Worm (Caenorhabditis elegans) whole organism, midembryonic: ENCODE measurements around the gene tsp-3.

Source experiments
- cog-1 ChIP-seq: sonication (generic microtip); optimal IDR thresholded peaks from 2 replicates; lab custom pipeline; 2016; ENCODE audit warnings: missing genetic modification characterization, missing compliant biosample characterization
- klf-2 ChIP-seq: fragments of 200-800 bp; sonication (Bioruptor generic); conservative IDR thresholded peaks from 2 replicates; pipeline ENCODE4 v1.3.6; 2022; ENCODE audit warnings: missing genetic modification reagents, missing genetic modification characterization, missing compliant biosample characterization
- med-1 ChIP-seq: sonication (generic microtip); optimal IDR thresholded peaks from 2 replicates; lab custom pipeline; 2017; ENCODE audit warnings: missing genetic modification characterization, mild to moderate bottlenecking, missing compliant biosample characterization, antibody characterized with exemption, missing genetic modification reagents; ENCODE audit not compliant: insufficient read depth
- ztf-29 ChIP-seq: fragments of 200-800 bp; sonication (Bioruptor generic); IDR thresholded peaks from 2 replicates; pipeline ENCODE4 v1.3.6; 2022; ENCODE audit warnings: missing genetic modification reagents, missing genetic modification characterization, missing compliant biosample characterization

ce11 chrIII:13173687-13174086 is 38.8 kb upstream of the tsp-3 start:
- no peak for TF ChIP-seq med-1 (GFP tag; lab: Kevin White, UChicago)
- TF ChIP-seq cog-1 (tag; lab: Kevin White, UChicago), result no peak
- TF ChIP-seq ztf-29 (GFP tag; lab: Robert Waterston, UW), result no peak
- no peak for TF ChIP-seq klf-2
